Worm (Caenorhabditis elegans): ENCODE data around the gene Y17G7B.21.

The Y17G7B.21 gene

DNA sequence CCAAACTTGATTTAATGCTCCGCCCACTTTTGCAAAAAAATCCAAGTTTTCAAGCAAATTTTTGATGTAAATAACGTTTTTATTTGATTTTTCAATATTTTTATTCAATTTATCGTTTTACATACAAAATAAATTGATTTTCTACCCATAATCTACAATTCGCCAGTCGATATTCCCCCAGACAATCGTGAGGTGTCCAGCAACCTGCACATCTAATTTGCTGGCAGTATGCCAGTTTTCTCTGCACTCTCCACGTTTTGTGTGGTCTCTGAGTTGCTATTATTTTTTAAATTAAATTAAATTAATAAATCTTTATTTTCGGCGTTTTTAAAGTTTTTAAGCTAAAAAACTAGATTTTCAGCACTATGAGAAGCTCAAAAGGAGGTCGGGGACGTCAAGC, 2.6 kb upstream of the Y17G7B.21 start (continued):
- TF ChIP-seq cebp-1 (GFP tag; IDR thresholded peaks at IDR 0.05) (no peak; the same call in none of the 2 replicates), cebp-1 (tag; optimal IDR thresholded peaks at IDR 0.05) (peak; percentile 58), lsl-1 (GFP tag; optimal IDR thresholded peaks at IDR 0.05) (peak; percentile 85), snpc-3.4 (tag; optimal IDR thresholded peaks at IDR 0.05) (peak; percentile 88), tbp1 (GFP tag; optimal IDR thresholded peaks at IDR 0.05) (peak; percentile 76), xnd-1 (tag; optimal IDR thresholded peaks at IDR 0.05) (peak; percentile 4), aptf-2 (GFP tag; conservative IDR thresholded peaks at IDR 0.05) (no peak), F23B12.7 (tag; optimal IDR thresholded peaks at IDR 0.05; ENCODE audit: insufficient read depth) (no peak), sea-2 (GFP tag; IDR thresholded peaks at IDR 0.05) (no peak), F10E7.11 (tag; optimal IDR thresholded peaks at IDR 0.05) (no peak), efl-1 (GFP tag; optimal IDR thresholded peaks at IDR 0.05) (peak; percentile 55), ekl-4 (GFP tag; IDR thresholded peaks at IDR 0.05) (no peak; the same call in 1 of the 2 replicates), snpc-4 (GFP tag; optimal IDR thresholded peaks at IDR 0.05) (peak; percentile 23), snpc-4 (tag; optimal IDR thresholded peaks at IDR 0.05) (peak in 3 of 4 experiments; percentile 66 to 79 (median 66)), lsy-27 (tag; optimal IDR thresholded peaks at IDR 0.05; ENCODE audit: borderline replicate concordance, insufficient read depth) (no peak), madf-6 (GFP tag; IDR thresholded peaks at IDR 0.05) (no peak; the same call in 1 of the 2 replicates), K12H6.12 (tag; optimal IDR thresholded peaks at IDR 0.05) (peak; percentile 82), F22D6.2 (tag; optimal IDR thresholded peaks at IDR 0.05) (peak; percentile 16), chd-7 (tag; optimal IDR thresholded peaks at IDR 0.05) (no peak), ccch-3 (GFP tag; optimal IDR thresholded peaks at IDR 0.05) (peak; percentile 65), aptf-3 (GFP tag; IDR thresholded peaks at IDR 0.05) (no peak), egrh-3 (GFP tag; IDR thresholded peaks at IDR 0.05) (peak; percentile 59), F57A8.1 (GFP tag; optimal IDR thresholded peaks at IDR 0.05) (no peak), ceh-58 (GFP tag; IDR thresholded peaks at IDR 0.05) (no peak), ztf-25 (GFP tag; IDR thresholded peaks at IDR 0.05) (no peak), mcd-1 (GFP tag; IDR thresholded peaks at IDR 0.05) (peak; percentile 88), F33H1.4 (GFP tag; IDR thresholded peaks at IDR 0.05) (peak; percentile 93), attf-6 (GFP tag; IDR thresholded peaks at IDR 0.05) (no peak), lir-1 (GFP tag; conservative IDR thresholded peaks at IDR 0.05) (peak; percentile 88), snpc-1.3 (tag; optimal IDR thresholded peaks at IDR 0.05; ENCODE audit: insufficient read depth) (peak; percentile 87), lin-40 (tag; optimal IDR thresholded peaks at IDR 0.05) (peak; percentile 92), nhr-27 (tag; optimal IDR thresholded peaks at IDR 0.05) (no peak), gei-17 (GFP tag; optimal IDR thresholded peaks at IDR 0.05) (no peak), D2030.7 (GFP tag; IDR thresholded peaks at IDR 0.05) (peak; percentile 96), B0261.1 (tag; optimal IDR thresholded peaks at IDR 0.05) (no peak), snpc-1.1 (tag; optimal IDR thresholded peaks at IDR 0.05; ENCODE audit: insufficient read depth) (peak; percentile 16), dpl-1 (GFP tag; optimal IDR thresholded peaks at IDR 0.05) (peak; percentile 27), ztf-26 (tag; optimal IDR thresholded peaks at IDR 0.05) (peak; percentile 76), lin-54 (GFP tag; optimal IDR thresholded peaks at IDR 0.05) (peak; percentile 96), F52B5.7 (tag; optimal IDR thresholded peaks at IDR 0.05) (no peak), ztf-3 (GFP tag; optimal IDR thresholded peaks at IDR 0.05) (no peak), lin-35 (GFP tag; optimal IDR thresholded peaks at IDR 0.05) (peak in 1 of 3 experiments; percentile 88), hrde-1 (tag; optimal IDR thresholded peaks at IDR 0.05; ENCODE audit: borderline replicate concordance) (peak; percentile 18), zfh-2 (GFP tag; conservative IDR thresholded peaks at IDR 0.05) (no peak), ceh-100 (GFP tag; IDR thresholded peaks at IDR 0.05) (peak; percentile 99), madf-3 (GFP tag; IDR thresholded peaks at IDR 0.05) (peak; percentile 99), Y53G8AR.9 (GFP tag; conservative IDR thresholded peaks at IDR 0.05) (peak; percentile 92)

Data from whole organism, young adult.